Fruit fly (Drosophila melanogaster) S2 (cell line): ENCODE results near the gene tal-1A.

Experiments used
- CG8478 ChIP-seq: fragments of >200 bp; optimal IDR thresholded peaks from 2 replicates; lab custom pipeline; 2018
- CTCF ChIP-seq, 2 experiments: fragments of >200 bp; optimal IDR thresholded peaks; 2 replicates each; lab custom pipeline; 2018

DNA sequence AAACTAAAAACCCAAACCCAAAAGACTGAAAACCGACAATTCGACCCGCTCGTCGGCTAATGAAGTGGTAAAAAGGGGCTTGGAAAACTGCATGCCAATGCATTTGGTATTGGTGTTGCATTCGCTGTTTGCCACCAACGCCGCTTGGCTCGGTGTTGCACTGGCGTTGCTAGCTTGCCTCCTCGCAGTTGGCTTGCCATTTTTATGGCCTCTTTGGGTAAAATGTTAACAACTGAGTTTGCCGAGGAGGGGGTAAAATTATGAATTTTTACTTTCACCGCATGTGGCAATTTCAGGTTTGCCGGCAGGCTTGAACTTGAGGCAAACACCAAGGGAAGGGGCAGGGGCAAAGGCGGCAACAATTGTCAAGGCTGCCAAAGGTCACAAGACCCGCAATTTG, 24.2 kb upstream of the tal-1A start:
- TF ChIP-seq CG8478 (lab: Kevin White, UChicago) (no peak), CTCF (optimal IDR thresholded peaks at IDR 0.05; lab: Kevin White, UChicago) (no peak)
